Fruit fly (Drosophila melanogaster) whole organism, embryonic: Measurements from ENCODE around the gene dj-1beta.

ENCODE experiments used
- Asciz ChIP-seq: fragments of 200-800 bp; sonication (Bioruptor generic); optimal IDR thresholded peaks from 2 replicates; lab custom pipeline; 2017; ENCODE audit warnings: missing biosample characterization, mild to moderate bottlenecking, missing genetic modification characterization, missing genetic modification reagents
- B-H1 ChIP-seq: fragments of 200-800 bp; sonication (Bioruptor generic); IDR thresholded peaks from 3 replicates; pipeline ENCODE4 v1.3.6; 2022; ENCODE audit warnings: missing biosample characterization, missing genetic modification characterization
- BEAF-32 ChIP-seq: fragments of 200-800 bp; sonication (Bioruptor generic); optimal IDR thresholded peaks from 3 replicates; lab custom pipeline; 2017; ENCODE audit warnings: missing biosample characterization, missing genetic modification characterization, mild to moderate bottlenecking, moderate library complexity, missing genetic modification reagents
- CG10147 ChIP-seq: fragments of 200-800 bp; sonication (Bioruptor generic); optimal IDR thresholded peaks from 2 replicates; lab custom pipeline; 2019; ENCODE audit warnings: missing biosample characterization, mild to moderate bottlenecking, missing genetic modification characterization, moderate library complexity
- CG10267 ChIP-seq: fragments of 200-800 bp; sonication (Bioruptor generic); optimal IDR thresholded peaks from 2 replicates; lab custom pipeline; 2018; ENCODE audit warnings: missing biosample characterization, mild to moderate bottlenecking, missing genetic modification characterization, moderate library complexity
- CG10274 ChIP-seq: fragments of 200-800 bp; sonication (Bioruptor generic); optimal IDR thresholded peaks from 3 replicates; lab custom pipeline; 2017; ENCODE audit warnings: missing biosample characterization, mild to moderate bottlenecking, missing genetic modification characterization
- CG11695 ChIP-seq: fragments of 200-800 bp; sonication (Bioruptor generic); IDR thresholded peaks from 3 replicates; pipeline ENCODE4 v1.3.6; 2022; ENCODE audit warnings: missing biosample characterization, missing genetic modification characterization
- CG11723 ChIP-seq: fragments of 200-800 bp; sonication (Bioruptor generic); optimal IDR thresholded peaks from 2 replicates; lab custom pipeline; 2017; ENCODE audit warnings: missing biosample characterization, mild to moderate bottlenecking, missing genetic modification characterization
- CG12299 ChIP-seq: fragments of 200-800 bp; sonication (Bioruptor generic); optimal IDR thresholded peaks from 2 replicates; lab custom pipeline; 2018; ENCODE audit warnings: missing biosample characterization, mild to moderate bottlenecking, missing genetic modification characterization
- CG13894 ChIP-seq: fragments of 200-800 bp; sonication (Bioruptor generic); optimal IDR thresholded peaks from 3 replicates; lab custom pipeline; 2018; ENCODE audit warnings: missing biosample characterization, mild to moderate bottlenecking, missing genetic modification characterization, moderate library complexity
- CG14860 ChIP-seq: fragments of 200-800 bp; sonication (Bioruptor generic); IDR thresholded peaks from 3 replicates; pipeline ENCODE4 v1.3.6; 2022; ENCODE audit warnings: missing biosample characterization, missing genetic modification characterization; ENCODE audit not compliant: partially characterized antibody
- CG14965 ChIP-seq: fragments of 200-800 bp; sonication (Bioruptor generic); optimal IDR thresholded peaks from 2 replicates; lab custom pipeline; 2016; ENCODE audit warnings: missing biosample characterization, missing genetic modification characterization, borderline replicate concordance
- CG16779 ChIP-seq: fragments of 200-800 bp; sonication (Bioruptor generic); IDR thresholded peaks from 2 replicates; pipeline ENCODE4 v1.3.6; 2022; ENCODE audit warnings: missing biosample characterization, missing genetic modification characterization
- CG16815 ChIP-seq: fragments of 200-800 bp; sonication (Bioruptor generic); optimal IDR thresholded peaks from 3 replicates; lab custom pipeline; 2017; ENCODE audit warnings: missing biosample characterization, mild to moderate bottlenecking, missing genetic modification characterization
- CG18599 ChIP-seq: fragments of 200-800 bp; sonication (Bioruptor generic); optimal IDR thresholded peaks from 3 replicates; lab custom pipeline; 2017; ENCODE audit warnings: missing biosample characterization, missing genetic modification characterization, mild to moderate bottlenecking, moderate library complexity, missing genetic modification reagents
- CG2875 ChIP-seq: fragments of 200-800 bp; sonication (Bioruptor generic); optimal IDR thresholded peaks from 2 replicates; lab custom pipeline; 2017; ENCODE audit warnings: missing biosample characterization, mild to moderate bottlenecking, missing genetic modification characterization, missing genetic modification reagents
- CG6175 ChIP-seq: fragments of 200-800 bp; sonication (Bioruptor generic); IDR thresholded peaks from 3 replicates; pipeline ENCODE4 v1.3.6; 2022; ENCODE audit warnings: missing biosample characterization, missing genetic modification characterization
- CG6689 ChIP-seq: fragments of 200-800 bp; sonication (Bioruptor generic); IDR thresholded peaks from 2 replicates; pipeline ENCODE4 v1.3.6; 2022; ENCODE audit warnings: missing biosample characterization, missing genetic modification characterization
- CG6791 ChIP-seq: fragments of 200-800 bp; sonication (Bioruptor generic); IDR thresholded peaks from 3 replicates; pipeline ENCODE4 v1.3.6; 2022; ENCODE audit warnings: missing biosample characterization, missing genetic modification characterization; ENCODE audit not compliant: partially characterized antibody
- CG7786 ChIP-seq: fragments of 200-800 bp; sonication (Bioruptor generic); optimal IDR thresholded peaks from 2 replicates; lab custom pipeline; 2016; ENCODE audit warnings: missing biosample characterization, missing genetic modification characterization
- CG7963 ChIP-seq: fragments of 200-800 bp; sonication (Bioruptor generic); IDR thresholded peaks from 3 replicates; pipeline ENCODE4 v1.3.6; 2022; ENCODE audit warnings: missing biosample characterization, missing genetic modification characterization; ENCODE audit not compliant: partially characterized antibody
- Fer2 ChIP-seq: fragments of 200-800 bp; sonication (Bioruptor generic); optimal IDR thresholded peaks from 2 replicates; lab custom pipeline; 2018; ENCODE audit warnings: missing biosample characterization, mild to moderate bottlenecking, missing genetic modification characterization, moderate library complexity
- Fer3 ChIP-seq: fragments of 200-800 bp; sonication (Bioruptor generic); optimal IDR thresholded peaks from 2 replicates; lab custom pipeline; 2018; ENCODE audit warnings: missing biosample characterization, mild to moderate bottlenecking, missing genetic modification characterization, moderate library complexity
- H2.0 ChIP-seq: fragments of 200-800 bp; sonication (Bioruptor generic); IDR thresholded peaks from 2 replicates; pipeline ENCODE4 v1.3.6; 2022; ENCODE audit warnings: missing biosample characterization, missing genetic modification characterization
- Hr3 ChIP-seq: fragments of 200-800 bp; sonication (Bioruptor generic); optimal IDR thresholded peaks from 3 replicates; lab custom pipeline; 2016; ENCODE audit warnings: missing biosample characterization, missing genetic modification characterization
- Mad ChIP-seq: fragments of 200-800 bp; sonication (Bioruptor generic); optimal IDR thresholded peaks from 2 replicates; lab custom pipeline; 2016; ENCODE audit warnings: missing biosample characterization, missing genetic modification characterization
- Max ChIP-seq: fragments of 200-800 bp; sonication (Bioruptor generic); optimal IDR thresholded peaks from 2 replicates; lab custom pipeline; 2016; ENCODE audit warnings: missing biosample characterization, mild to moderate bottlenecking, missing genetic modification characterization
- Oli ChIP-seq: fragments of 200-800 bp; sonication (Bioruptor generic); optimal IDR thresholded peaks from 2 replicates; lab custom pipeline; 2018; ENCODE audit warnings: missing biosample characterization, mild to moderate bottlenecking, missing genetic modification characterization, moderate library complexity
- Opbp ChIP-seq: fragments of 200-800 bp; sonication (Bioruptor generic); IDR thresholded peaks from 3 replicates; pipeline ENCODE4 v1.3.6; 2022; ENCODE audit warnings: missing biosample characterization, missing genetic modification characterization; ENCODE audit not compliant: partially characterized antibody
- Optix ChIP-seq: fragments of 200-800 bp; sonication (Bioruptor generic); IDR thresholded peaks from 3 replicates; pipeline ENCODE4 v1.3.6; 2022; ENCODE audit warnings: missing biosample characterization, missing genetic modification characterization
- Pdp1 ChIP-seq, 2 experiments: fragments of 200-800 bp; sonication (Bioruptor generic); optimal IDR thresholded peaks; 3 replicates each; lab custom pipeline; 2016; ENCODE audit warnings: missing biosample characterization in 2 of 2, missing genetic modification characterization in 2 of 2, mild to moderate bottlenecking in 1 of 2, moderate library complexity in 1 of 2
- amos ChIP-seq: fragments of 200-800 bp; sonication (Bioruptor generic); IDR thresholded peaks from 2 replicates; pipeline ENCODE4 v1.3.6; 2022; ENCODE audit warnings: missing biosample characterization, missing genetic modification characterization; ENCODE audit not compliant: partially characterized antibody
- btn ChIP-seq: fragments of 200-800 bp; sonication (Bioruptor generic); optimal IDR thresholded peaks from 2 replicates; lab custom pipeline; 2016; ENCODE audit warnings: missing biosample characterization, missing genetic modification characterization
- da ChIP-seq: fragments of 200-800 bp; sonication (Bioruptor generic); optimal IDR thresholded peaks from 2 replicates; lab custom pipeline; 2016; ENCODE audit warnings: missing biosample characterization, missing genetic modification characterization
- grau ChIP-seq: fragments of 200-800 bp; optimal IDR thresholded peaks from 3 replicates; lab custom pipeline; 2019; ENCODE audit warnings: missing biosample characterization, mild to moderate bottlenecking, missing genetic modification characterization, moderate library complexity
- gsb ChIP-seq: fragments of 200-800 bp; sonication (Bioruptor generic); IDR thresholded peaks from 2 replicates; pipeline ENCODE4 v1.3.6; 2022; ENCODE audit warnings: missing biosample characterization, missing genetic modification characterization
- ham ChIP-seq: fragments of 200-800 bp; sonication (Bioruptor generic); IDR thresholded peaks from 2 replicates; pipeline ENCODE4 v1.3.6; 2022; ENCODE audit warnings: missing biosample characterization, missing genetic modification characterization
- hbn ChIP-seq: fragments of 200-800 bp; sonication (Bioruptor generic); IDR thresholded peaks from 2 replicates; pipeline ENCODE4 v1.3.6; 2022; ENCODE audit warnings: missing biosample characterization, missing genetic modification characterization; ENCODE audit not compliant: partially characterized antibody
- lmd ChIP-seq: fragments of 200-800 bp; sonication (Bioruptor generic); IDR thresholded peaks from 2 replicates; pipeline ENCODE4 v1.3.6; 2022; ENCODE audit warnings: missing biosample characterization, missing genetic modification characterization
- nmo ChIP-seq: fragments of 200-800 bp; sonication (Bioruptor generic); optimal IDR thresholded peaks from 2 replicates; lab custom pipeline; 2018; ENCODE audit warnings: missing biosample characterization, mild to moderate bottlenecking, missing genetic modification characterization, moderate library complexity
- pho ChIP-seq: fragments of 200-800 bp; sonication (Bioruptor generic); optimal IDR thresholded peaks from 2 replicates; lab custom pipeline; 2016; ENCODE audit warnings: missing biosample characterization, missing genetic modification characterization
- sim ChIP-seq: fragments of 200-800 bp; sonication (Bioruptor generic); IDR thresholded peaks from 2 replicates; pipeline ENCODE4 v1.3.6; 2022; ENCODE audit warnings: missing biosample characterization, missing genetic modification characterization
- stwl ChIP-seq: fragments of 200-800 bp; sonication (Bioruptor generic); optimal IDR thresholded peaks from 3 replicates; lab custom pipeline; 2018; ENCODE audit warnings: missing biosample characterization, mild to moderate bottlenecking, missing genetic modification characterization, moderate library complexity
- toy ChIP-seq: fragments of 200-800 bp; sonication (Bioruptor generic); IDR thresholded peaks from 2 replicates; pipeline ENCODE4 v1.3.6; 2022; ENCODE audit warnings: missing biosample characterization, missing genetic modification characterization
- unc-4 ChIP-seq: fragments of 200-800 bp; sonication (Bioruptor generic); IDR thresholded peaks from 2 replicates; pipeline ENCODE4 v1.3.6; 2022; ENCODE audit warnings: missing biosample characterization, missing genetic modification characterization; ENCODE audit not compliant: partially characterized antibody
- usp ChIP-seq: fragments of >200 bp; optimal IDR thresholded peaks from 2 replicates; lab custom pipeline; 2017; ENCODE audit warnings: missing biosample characterization, missing genetic modification characterization
- zen ChIP-seq: fragments of 200-800 bp; sonication (Bioruptor generic); optimal IDR thresholded peaks from 3 replicates; lab custom pipeline; 2018; ENCODE audit warnings: missing biosample characterization, mild to moderate bottlenecking, missing genetic modification characterization, moderate library complexity
- zen2 ChIP-seq: fragments of 200-800 bp; sonication (Bioruptor generic); IDR thresholded peaks from 3 replicates; pipeline ENCODE4 v1.3.6; 2022; ENCODE audit warnings: missing biosample characterization, missing genetic modification characterization; ENCODE audit not compliant: partially characterized antibody
- zfh1 ChIP-seq: fragments of 200-800 bp; sonication (Bioruptor generic); IDR thresholded peaks from 3 replicates; pipeline ENCODE4 v1.3.6; 2022; ENCODE audit warnings: missing biosample characterization, missing genetic modification characterization

dj-1beta gene

dm6 chr3R:30813903-30814339 lies 7.0 kb downstream of the dj-1beta start (continued):
- TF ChIP-seq Fer2 (tag; lab: Kevin White, UChicago) = peak; percentile 47
- TF ChIP-seq Fer3 (tag; lab: Kevin White, UChicago) = peak; percentile 86
- TF ChIP-seq da (GFP tag; lab: Kevin White, UChicago) = peak; percentile 24
- TF ChIP-seq grau (tag; lab: Kevin White, UChicago) = peak; percentile 83
- no peak for TF ChIP-seq BEAF-32 (GFP tag; lab: Kevin White, UChicago)
- TF ChIP-seq CG13894 (tag; lab: Kevin White, UChicago) = peak; percentile 4
- peak; percentile 71 for TF ChIP-seq H2.0 (GFP tag; lab: Robert Waterston, UW)
- peak; percentile 86 for TF ChIP-seq CG18599 (GFP tag; lab: Kevin White, UChicago)
- peak; percentile 88 for TF ChIP-seq Asciz (GFP tag; lab: Kevin White, UChicago)
- TF ChIP-seq ham (GFP tag; lab: Robert Waterston, UW) = no peak
- peak; percentile 44 for TF ChIP-seq CG16815
- TF ChIP-seq CG2875 (GFP tag; lab: Kevin White, UChicago) = peak; percentile 82
- TF ChIP-seq unc-4 (GFP tag; lab: Robert Waterston, UW) = no peak
- no peak for TF ChIP-seq zen2 (GFP tag; lab: Robert Waterston, UW)
- TF ChIP-seq CG6791 = no peak
- TF ChIP-seq CG10274 (GFP tag; lab: Kevin White, UChicago) = peak; percentile 48
- TF ChIP-seq amos (GFP tag; lab: Robert Waterston, UW) = no peak
- no peak for TF ChIP-seq CG14860
- TF ChIP-seq btn (GFP tag; lab: Kevin White, UChicago) = peak; percentile 69
- TF ChIP-seq CG14965 (GFP tag; lab: Kevin White, UChicago) = peak; percentile 56
- TF ChIP-seq Pdp1 (GFP tag; optimal IDR thresholded peaks at IDR 0.05; lab: Kevin White, UChicago) = peak; percentile 77 to 80
- TF ChIP-seq CG10147 (GFP tag; lab: Kevin White, UChicago) = peak; percentile 84
- peak; percentile 91 for TF ChIP-seq zfh1 (GFP tag; lab: Robert Waterston, UW)
- peak; percentile 86 for TF ChIP-seq Oli
- peak; percentile 85 for TF ChIP-seq CG10267
- peak; percentile 46; the same call in 1 of the 2 replicates for TF ChIP-seq toy (GFP tag; lab: Robert Waterston, UW)
- peak; percentile 51 for TF ChIP-seq CG12299
- peak; percentile 41 for TF ChIP-seq pho
- peak; percentile 76 for TF ChIP-seq CG11723 (GFP tag; lab: Kevin White, UChicago)
- peak; percentile 91 for TF ChIP-seq nmo (GFP tag; lab: Kevin White, UChicago)
- no peak for TF ChIP-seq CG7963 (GFP tag; lab: Robert Waterston, UW)
- peak; percentile 58; the same call in 1 of the 2 replicates for TF ChIP-seq CG16779 (GFP tag; lab: Robert Waterston, UW)
- peak; percentile 40; the same call in 1 of the 3 replicates for TF ChIP-seq Optix (GFP tag; lab: Robert Waterston, UW)
- no peak for TF ChIP-seq hbn (GFP tag; lab: Robert Waterston, UW)
- TF ChIP-seq Max (GFP tag; lab: Kevin White, UChicago) = peak; percentile 64
- TF ChIP-seq Hr3 = peak; percentile 66
- peak; percentile 91 for TF ChIP-seq lmd (GFP tag; lab: Robert Waterston, UW)
- TF ChIP-seq stwl (tag; lab: Kevin White, UChicago) = peak; percentile 16
- peak; percentile 86 for TF ChIP-seq CG6689
- TF ChIP-seq CG11695 (GFP tag; lab: Robert Waterston, UW) = peak; percentile 91
- TF ChIP-seq CG6175 = 0 out of 3 replicates have a peak, but pooled peaks have one; percentile 46
- no peak for TF ChIP-seq usp (GFP tag; lab: Kevin White, UChicago)
- TF ChIP-seq Opbp = no peak
- peak; percentile 73 for TF ChIP-seq CG7786 (GFP tag; lab: Kevin White, UChicago)
- TF ChIP-seq gsb (GFP tag; lab: Robert Waterston, UW) = peak; percentile 74
- TF ChIP-seq sim (GFP tag; lab: Robert Waterston, UW) = peak; percentile 79; the same call in 1 of the 2 replicates
- TF ChIP-seq Mad (GFP tag; lab: Kevin White, UChicago) = peak; percentile 68
- peak; percentile 78 for TF ChIP-seq zen
- peak; percentile 80 for TF ChIP-seq B-H1
